Worm (Caenorhabditis elegans): ENCODE data around the gene jud-4.

DNA sequence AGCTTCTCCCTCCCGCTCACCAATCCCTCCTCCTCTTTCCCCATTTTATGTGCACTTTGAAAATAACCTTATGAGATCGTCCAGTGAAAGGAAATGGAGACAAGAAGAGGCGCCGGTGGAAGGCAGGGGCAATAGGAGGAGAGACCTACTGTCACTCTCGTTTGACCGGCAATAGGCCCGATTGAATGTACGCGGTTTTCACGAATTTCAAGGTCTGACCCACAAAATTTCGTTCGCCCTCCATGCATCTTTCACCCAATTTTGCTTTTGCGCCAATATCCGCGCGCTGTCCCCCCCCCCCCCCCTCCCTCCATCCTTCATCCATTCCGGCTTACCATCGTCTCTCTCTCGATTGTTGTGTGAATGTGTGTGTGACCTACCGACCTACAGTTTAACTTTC, 23.8 kb downstream of the jud-4 start:
- no peak for TF ChIP-seq klf-2 (GFP tag; conservative IDR thresholded peaks at IDR 0.05)
- TF ChIP-seq tab-1 (GFP tag; IDR thresholded peaks at IDR 0.05) = no peak
- no peak for TF ChIP-seq ref-1 (GFP tag; conservative IDR thresholded peaks at IDR 0.05)
- no peak for TF ChIP-seq ztf-29 (GFP tag; IDR thresholded peaks at IDR 0.05)
- TF ChIP-seq ztf-23 (GFP tag; IDR thresholded peaks at IDR 0.05) = no peak
- no peak for TF ChIP-seq T22C8.4 (GFP tag; IDR thresholded peaks at IDR 0.05)
